Worm (Caenorhabditis elegans) whole organism, L1 larva: ENCODE data around the gene C30A5.10.

Experiments used
- hpl-2 ChIP-seq: fragments of 150-350 bp; optimal IDR thresholded peaks from 2 replicates; lab custom pipeline; 2014; ENCODE audit warnings: missing biosample characterization, missing genetic modification reagents, missing genetic modification characterization
- nhr-237 ChIP-seq: fragments of 150-350 bp; optimal IDR thresholded peaks from 2 replicates; lab custom pipeline; 2014; ENCODE audit warnings: missing biosample characterization, missing genetic modification characterization
- swsn-7 ChIP-seq: sonication (generic microtip); optimal IDR thresholded peaks from 2 replicates; lab custom pipeline; 2016; ENCODE audit warnings: missing genetic modification characterization, missing compliant biosample characterization

- TF ChIP-seq swsn-7 (tag; lab: Kevin White, UChicago) (no peak), nhr-237 (no peak), hpl-2 (GFP tag; lab: Kevin White, UChicago) (no peak)
Observed at ce11 chrIII:8161238-8161637, 48.4 kb downstream of the C30A5.10 start, which contains the start of gene inpp-5K.
